Fruit fly (Drosophila melanogaster) whole organism, embryonic: ENCODE measurements around the gene inaE.
A peak's percentile ranks its signal among the peaks of the same experiment; 100 is the strongest.

Source experiments
- Adf1 ChIP-seq: fragments of 200-800 bp; sonication (Bioruptor generic); IDR thresholded peaks from 2 replicates; pipeline ENCODE4 v1.3.6; 2022; ENCODE audit warnings: missing biosample characterization, missing genetic modification characterization
- Blimp-1 ChIP-seq: fragments of 200-800 bp; sonication (Bioruptor generic); optimal IDR thresholded peaks from 3 replicates; lab custom pipeline; 2018; ENCODE audit warnings: missing biosample characterization, missing genetic modification characterization, mild to moderate bottlenecking, moderate library complexity, missing genetic modification reagents
- CG12299 ChIP-seq: fragments of 200-800 bp; sonication (Bioruptor generic); optimal IDR thresholded peaks from 2 replicates; lab custom pipeline; 2018; ENCODE audit warnings: missing biosample characterization, mild to moderate bottlenecking, missing genetic modification characterization
- CG12942 ChIP-seq: fragments of 200-800 bp; sonication (Bioruptor generic); optimal IDR thresholded peaks from 3 replicates; lab custom pipeline; 2016; ENCODE audit warnings: missing biosample characterization, missing genetic modification characterization
- CG16815 ChIP-seq: fragments of 200-800 bp; sonication (Bioruptor generic); optimal IDR thresholded peaks from 3 replicates; lab custom pipeline; 2017; ENCODE audit warnings: missing biosample characterization, mild to moderate bottlenecking, missing genetic modification characterization
- CG17912 ChIP-seq: fragments of 200-800 bp; sonication (Bioruptor generic); optimal IDR thresholded peaks from 2 replicates; lab custom pipeline; 2018; ENCODE audit warnings: missing biosample characterization, mild to moderate bottlenecking, missing genetic modification characterization
- CG2678 ChIP-seq: fragments of 200-800 bp; sonication (Bioruptor generic); optimal IDR thresholded peaks from 3 replicates; lab custom pipeline; 2019; ENCODE audit warnings: missing biosample characterization, mild to moderate bottlenecking, missing genetic modification characterization, moderate library complexity
- CG31365 ChIP-seq: fragments of 200-800 bp; sonication (Bioruptor generic); optimal IDR thresholded peaks from 2 replicates; lab custom pipeline; 2018; ENCODE audit warnings: missing biosample characterization, mild to moderate bottlenecking, missing genetic modification characterization
- CG32772 ChIP-seq: fragments of 200-800 bp; sonication (Bioruptor generic); IDR thresholded peaks from 2 replicates; pipeline ENCODE4 v1.3.6; 2022; ENCODE audit warnings: missing biosample characterization, missing genetic modification characterization
- CG34422 ChIP-seq: fragments of 200-800 bp; sonication (Bioruptor generic); IDR thresholded peaks from 3 replicates; pipeline ENCODE4 v1.3.6; 2022; ENCODE audit warnings: missing biosample characterization, missing genetic modification characterization
- CG5180 ChIP-seq: fragments of 200-800 bp; sonication (Bioruptor generic); optimal IDR thresholded peaks from 3 replicates; lab custom pipeline; 2017; ENCODE audit warnings: missing biosample characterization, missing genetic modification characterization, mild to moderate bottlenecking, moderate library complexity, missing genetic modification reagents
- CG6254 ChIP-seq: fragments of 200-800 bp; sonication (Bioruptor generic); optimal IDR thresholded peaks from 3 replicates; lab custom pipeline; 2017; ENCODE audit warnings: mild to moderate bottlenecking, missing biosample characterization, missing genetic modification reagents, missing genetic modification characterization
- CG6854 ChIP-seq: fragments of 200-800 bp; sonication (Bioruptor generic); optimal IDR thresholded peaks from 3 replicates; lab custom pipeline; 2017; ENCODE audit warnings: missing biosample characterization, mild to moderate bottlenecking, missing genetic modification characterization
- CG7556 ChIP-seq: fragments of 200-800 bp; sonication (Bioruptor generic); optimal IDR thresholded peaks from 2 replicates; lab custom pipeline; 2017; ENCODE audit warnings: missing biosample characterization, mild to moderate bottlenecking, missing genetic modification characterization
- CTCF ChIP-seq: fragments of 200-800 bp; sonication (Bioruptor generic); optimal IDR thresholded peaks from 2 replicates; lab custom pipeline; 2017; ENCODE audit warnings: missing biosample characterization, mild to moderate bottlenecking, missing genetic modification characterization, moderate library complexity
- Dll ChIP-seq: fragments of 200-800 bp; sonication (Bioruptor generic); IDR thresholded peaks from 4 replicates; pipeline ENCODE4 v1.3.6; 2022; ENCODE audit warnings: missing biosample characterization, missing genetic modification characterization; ENCODE audit not compliant: partially characterized antibody
- Eip74EF ChIP-seq, 2 experiments: fragments of 200-800 bp in 1 of 2; fragments of >200 bp in 1 of 2; sonication (Bioruptor generic) in 1 of 2; optimal IDR thresholded peaks; 2 replicates each; lab custom pipeline; 2017 to 2019; ENCODE audit warnings: missing biosample characterization in 2 of 2, missing genetic modification characterization in 2 of 2, mild to moderate bottlenecking in 1 of 2, moderate library complexity in 1 of 2
- Gug ChIP-seq: fragments of 200-800 bp; sonication (Bioruptor generic); IDR thresholded peaks from 4 replicates; pipeline ENCODE4 v1.3.6; 2022; ENCODE audit warnings: missing biosample characterization, missing genetic modification characterization
- Lim3 ChIP-seq: fragments of 200-800 bp; sonication (Bioruptor generic); IDR thresholded peaks from 2 replicates; pipeline ENCODE4 v1.3.6; 2022; ENCODE audit warnings: missing biosample characterization, missing genetic modification characterization
- Mes4 ChIP-seq: fragments of 200-800 bp; sonication (Bioruptor generic); optimal IDR thresholded peaks from 2 replicates; lab custom pipeline; 2016; ENCODE audit warnings: missing biosample characterization, missing genetic modification characterization
- NC2β ChIP-seq: fragments of 200-800 bp; sonication (Bioruptor generic); optimal IDR thresholded peaks from 2 replicates; lab custom pipeline; 2016; ENCODE audit warnings: missing biosample characterization, missing genetic modification characterization
- Nf-YC ChIP-seq: fragments of 200-800 bp; optimal IDR thresholded peaks from 3 replicates; lab custom pipeline; 2019; ENCODE audit warnings: missing biosample characterization, mild to moderate bottlenecking, missing genetic modification characterization, moderate library complexity
- Sry-β ChIP-seq: fragments of 200-800 bp; sonication (Bioruptor generic); optimal IDR thresholded peaks from 2 replicates; lab custom pipeline; 2018; ENCODE audit warnings: missing biosample characterization, mild to moderate bottlenecking, missing genetic modification characterization, moderate library complexity
- Stat92E ChIP-seq, 3 experiments: fragments of >200 bp in 2 of 3; fragments of 200-800 bp in 1 of 3; sonication (Bioruptor generic) in 1 of 3; optimal IDR thresholded peaks; 2 replicates each; lab custom pipeline; 2017 to 2019; ENCODE audit warnings: missing biosample characterization in 3 of 3, missing genetic modification characterization in 3 of 3, mild to moderate bottlenecking in 1 of 3, moderate library complexity in 1 of 3
- TFAM ChIP-seq: fragments of 200-800 bp; sonication (Bioruptor generic); optimal IDR thresholded peaks from 2 replicates; lab custom pipeline; 2017; ENCODE audit warnings: missing biosample characterization, missing genetic modification characterization, inconsistent platforms
- aop ChIP-seq: fragments of 200-800 bp; sonication (Bioruptor generic); IDR thresholded peaks from 2 replicates; pipeline ENCODE4 v1.3.6; 2022; ENCODE audit warnings: missing biosample characterization, missing genetic modification characterization
- bigmax ChIP-seq: fragments of 200-800 bp; sonication (Bioruptor generic); optimal IDR thresholded peaks from 2 replicates; lab custom pipeline; 2018; ENCODE audit warnings: missing biosample characterization, mild to moderate bottlenecking, missing genetic modification characterization
- br ChIP-seq: fragments of >200 bp; optimal IDR thresholded peaks from 2 replicates; lab custom pipeline; 2017
- cas ChIP-seq: fragments of 200-800 bp; sonication (Bioruptor generic); IDR thresholded peaks from 2 replicates; pipeline ENCODE4 v1.3.6; 2022; ENCODE audit warnings: missing biosample characterization, missing genetic modification characterization
- chinmo ChIP-seq: fragments of 200-800 bp; sonication (Bioruptor generic); IDR thresholded peaks from 4 replicates; pipeline ENCODE4 v1.3.6; 2022; ENCODE audit warnings: missing biosample characterization, missing genetic modification characterization; ENCODE audit not compliant: partially characterized antibody
- chn ChIP-seq: fragments of 200-800 bp; sonication (Bioruptor generic); optimal IDR thresholded peaks from 2 replicates; lab custom pipeline; 2016; ENCODE audit warnings: missing biosample characterization, missing genetic modification characterization
- danr ChIP-seq: fragments of 200-800 bp; sonication (Bioruptor generic); IDR thresholded peaks from 2 replicates; pipeline ENCODE4 v1.3.6; 2022; ENCODE audit warnings: missing biosample characterization, missing genetic modification characterization
- dimm ChIP-seq: fragments of 200-800 bp; sonication (Bioruptor generic); IDR thresholded peaks from 2 replicates; pipeline ENCODE4 v1.3.6; 2022; ENCODE audit warnings: missing biosample characterization, missing genetic modification characterization
- esg ChIP-seq: fragments of 200-800 bp; sonication (Bioruptor generic); conservative IDR thresholded peaks from 2 replicates; pipeline ENCODE4 v1.3.6; 2022; ENCODE audit warnings: missing biosample characterization, missing genetic modification characterization
- gcm2 ChIP-seq: fragments of 200-800 bp; sonication (Bioruptor generic); optimal IDR thresholded peaks from 2 replicates; lab custom pipeline; 2016; ENCODE audit warnings: missing biosample characterization, missing genetic modification characterization
- gfzf ChIP-seq: fragments of 200-800 bp; sonication (Bioruptor generic); optimal IDR thresholded peaks from 2 replicates; lab custom pipeline; 2016; ENCODE audit warnings: missing biosample characterization, mild to moderate bottlenecking, missing genetic modification characterization, moderate library complexity
- grau ChIP-seq: fragments of 200-800 bp; optimal IDR thresholded peaks from 3 replicates; lab custom pipeline; 2019; ENCODE audit warnings: missing biosample characterization, mild to moderate bottlenecking, missing genetic modification characterization, moderate library complexity
- klu ChIP-seq: fragments of 200-800 bp; sonication (Bioruptor generic); IDR thresholded peaks from 2 replicates; pipeline ENCODE4 v1.3.6; 2022; ENCODE audit warnings: missing biosample characterization, missing genetic modification characterization
- mld ChIP-seq: fragments of 200-800 bp; sonication (Bioruptor generic); IDR thresholded peaks from 3 replicates; pipeline ENCODE4 v1.3.6; 2022; ENCODE audit warnings: missing biosample characterization, missing genetic modification characterization; ENCODE audit not compliant: partially characterized antibody
- nerfin-1 ChIP-seq: fragments of 200-800 bp; sonication (Bioruptor generic); optimal IDR thresholded peaks from 3 replicates; lab custom pipeline; 2019; ENCODE audit warnings: missing biosample characterization, mild to moderate bottlenecking, missing genetic modification characterization, moderate library complexity
- nerfin-2 ChIP-seq: fragments of 200-800 bp; sonication (Bioruptor generic); IDR thresholded peaks from 2 replicates; pipeline ENCODE4 v1.3.6; 2022; ENCODE audit warnings: missing biosample characterization, missing genetic modification characterization; ENCODE audit not compliant: partially characterized antibody
- nmo ChIP-seq: fragments of 200-800 bp; sonication (Bioruptor generic); optimal IDR thresholded peaks from 2 replicates; lab custom pipeline; 2018; ENCODE audit warnings: missing biosample characterization, mild to moderate bottlenecking, missing genetic modification characterization, moderate library complexity
- p53 ChIP-seq: fragments of 200-800 bp; sonication (Bioruptor generic); optimal IDR thresholded peaks from 2 replicates; lab custom pipeline; 2016; ENCODE audit warnings: missing biosample characterization, missing genetic modification characterization
- pb ChIP-seq: fragments of 200-800 bp; sonication (Bioruptor generic); optimal IDR thresholded peaks from 3 replicates; lab custom pipeline; 2016; ENCODE audit warnings: missing biosample characterization, missing genetic modification characterization
- pum ChIP-seq: fragments of 200-800 bp; sonication (Bioruptor generic); optimal IDR thresholded peaks from 2 replicates; lab custom pipeline; 2016; ENCODE audit warnings: missing biosample characterization, missing genetic modification characterization
- tap ChIP-seq: fragments of 200-800 bp; optimal IDR thresholded peaks from 3 replicates; lab custom pipeline; 2019; ENCODE audit warnings: missing biosample characterization, mild to moderate bottlenecking, missing genetic modification characterization, moderate library complexity
- tin ChIP-seq: fragments of 200-800 bp; sonication (Bioruptor generic); optimal IDR thresholded peaks from 3 replicates; lab custom pipeline; 2016; ENCODE audit warnings: missing biosample characterization, missing genetic modification characterization
- unc-4 ChIP-seq: fragments of 200-800 bp; sonication (Bioruptor generic); IDR thresholded peaks from 2 replicates; pipeline ENCODE4 v1.3.6; 2022; ENCODE audit warnings: missing biosample characterization, missing genetic modification characterization; ENCODE audit not compliant: partially characterized antibody
- wor ChIP-seq: fragments of 200-800 bp; sonication (Bioruptor generic); IDR thresholded peaks from 2 replicates; pipeline ENCODE4 v1.3.6; 2022; ENCODE audit warnings: missing biosample characterization, missing genetic modification characterization
- zfh2 ChIP-seq: fragments of 200-800 bp; sonication (Bioruptor generic); optimal IDR thresholded peaks from 2 replicates; lab custom pipeline; 2016; ENCODE audit warnings: missing biosample characterization, missing genetic modification characterization

Gene inaE

DNA sequence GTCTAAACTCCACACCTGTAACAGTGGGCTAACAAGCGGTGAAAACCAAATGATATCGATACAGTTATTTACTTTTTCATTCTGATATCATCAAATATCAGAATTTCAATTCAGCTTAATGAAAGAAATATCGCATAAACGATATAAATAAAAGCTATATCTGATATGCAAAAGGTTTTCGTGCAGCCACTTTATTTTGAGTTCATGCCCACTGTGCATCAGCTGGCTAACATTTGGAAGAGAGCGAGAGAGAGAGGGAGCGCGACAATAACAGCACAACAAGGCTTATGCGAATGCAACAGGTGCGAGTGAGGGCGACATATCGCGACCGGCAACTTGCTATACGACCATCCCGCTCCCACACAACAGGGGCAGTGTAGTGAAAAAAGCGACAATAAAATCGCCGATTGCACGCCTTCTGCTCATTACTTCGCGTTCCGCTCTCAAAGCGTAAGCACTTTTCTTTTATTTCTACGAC lies 44.1 kb upstream of the inaE start, which contains the start of gene CG11151 (continued):
- TF ChIP-seq CG12942 (GFP tag; lab: Kevin White, UChicago) (peak; percentile 96), CG5180 (GFP tag; lab: Kevin White, UChicago) (peak; percentile 84), CG7556 (GFP tag; lab: Kevin White, UChicago) (peak; percentile 96), chn (GFP tag; lab: Kevin White, UChicago) (peak; percentile 98), p53 (GFP tag; lab: Kevin White, UChicago) (peak; percentile 93), Lim3 (peak; percentile 77), pb (GFP tag; lab: Kevin White, UChicago) (peak; percentile 95), CG6254 (GFP tag; lab: Kevin White, UChicago) (peak; percentile 92), CTCF (GFP tag; lab: Kevin White, UChicago) (peak; percentile 70), gfzf (peak; percentile 21), CG12299 (peak; percentile 96), Stat92E (GFP tag; optimal IDR thresholded peaks at IDR 0.05; lab: Kevin White, UChicago) (peak in 1 of 3 experiments; percentile 92), danr (peak; percentile 89), mld (GFP tag; lab: Robert Waterston, UW) (0 out of 3 replicates have a peak, but pooled peaks have one; percentile 38), pum (GFP tag; lab: Kevin White, UChicago) (peak; percentile 97), nerfin-2 (peak; percentile 81), zfh2 (GFP tag; lab: Kevin White, UChicago) (peak; percentile 96), aop (GFP tag; lab: Robert Waterston, UW) (peak; percentile 72), gcm2 (GFP tag; lab: Kevin White, UChicago) (peak; percentile 90), Dll (peak; percentile 59; the same call in 1 of the 4 replicates), CG2678 (tag; lab: Kevin White, UChicago) (peak; percentile 98), TFAM (GFP tag; lab: Kevin White, UChicago) (peak; percentile 81), CG16815 (peak; percentile 96), CG34422 (GFP tag; lab: Robert Waterston, UW) (peak; percentile 94), klu (GFP tag; lab: Robert Waterston, UW) (peak; percentile 86), NC2β (peak; percentile 96), CG32772 (GFP tag; lab: Robert Waterston, UW) (peak; percentile 94), dimm (GFP tag; lab: Robert Waterston, UW) (no peak; the same call in 1 of the 2 replicates), tin (GFP tag; lab: Kevin White, UChicago) (peak; percentile 96), CG31365 (tag; lab: Kevin White, UChicago) (peak; percentile 86), Adf1 (GFP tag; lab: Robert Waterston, UW) (peak; percentile 76), Nf-YC (peak; percentile 88), Gug (GFP tag; lab: Robert Waterston, UW) (peak; percentile 90), unc-4 (GFP tag; lab: Robert Waterston, UW) (no peak), esg (GFP tag; lab: Robert Waterston, UW) (peak; percentile 93), Mes4 (GFP tag; lab: Kevin White, UChicago) (peak; percentile 95), chinmo (GFP tag; lab: Robert Waterston, UW) (0 out of 4 replicates have a peak, but pooled peaks have one; percentile 79), Blimp-1 (GFP tag; lab: Kevin White, UChicago) (peak; percentile 94), wor (GFP tag; lab: Robert Waterston, UW) (peak; percentile 95), Sry-β (GFP tag; lab: Kevin White, UChicago) (peak; percentile 70), nmo (GFP tag; lab: Kevin White, UChicago) (peak; percentile 97), grau (tag; lab: Kevin White, UChicago) (peak; percentile 96), CG17912 (GFP tag; lab: Kevin White, UChicago) (peak; percentile 94), br (lab: Kevin White, UChicago) (no peak), CG6854 (GFP tag; lab: Kevin White, UChicago) (peak; percentile 96), Eip74EF (GFP tag; optimal IDR thresholded peaks at IDR 0.05; lab: Kevin White, UChicago) (peak in 1 of 2 experiments; percentile 93), tap (tag; lab: Kevin White, UChicago) (peak; percentile 94), cas (GFP tag; lab: Robert Waterston, UW) (peak; percentile 84; the same call in 1 of the 2 replicates), bigmax (GFP tag; lab: Kevin White, UChicago) (peak; percentile 46), nerfin-1 (tag; lab: Kevin White, UChicago) (peak; percentile 94)
